Worm (Caenorhabditis elegans) whole organism, midembryonic: Measurements from ENCODE around the gene phlp-2.

ENCODE experiments used
- T22C8.4 ChIP-seq: fragments of 200-800 bp; sonication (Bioruptor generic); IDR thresholded peaks from 2 replicates; pipeline ENCODE4 v1.3.6; 2022; ENCODE audit warnings: missing genetic modification characterization, missing compliant biosample characterization
- cog-1 ChIP-seq: sonication (generic microtip); optimal IDR thresholded peaks from 2 replicates; lab custom pipeline; 2016; ENCODE audit warnings: missing genetic modification characterization, missing compliant biosample characterization
- flt-1 ChIP-seq: fragments of 200-800 bp; sonication (Bioruptor generic); IDR thresholded peaks from 2 replicates; pipeline ENCODE4 v1.3.6; 2022; ENCODE audit warnings: missing genetic modification characterization, missing compliant biosample characterization
- klf-2 ChIP-seq: fragments of 200-800 bp; sonication (Bioruptor generic); conservative IDR thresholded peaks from 2 replicates; pipeline ENCODE4 v1.3.6; 2022; ENCODE audit warnings: missing genetic modification reagents, missing genetic modification characterization, missing compliant biosample characterization
- med-1 ChIP-seq: sonication (generic microtip); optimal IDR thresholded peaks from 2 replicates; lab custom pipeline; 2017; ENCODE audit warnings: missing genetic modification characterization, mild to moderate bottlenecking, missing compliant biosample characterization, antibody characterized with exemption, missing genetic modification reagents; ENCODE audit not compliant: insufficient read depth
- ref-1 ChIP-seq: fragments of 200-800 bp; sonication (Bioruptor generic); conservative IDR thresholded peaks from 2 replicates; pipeline ENCODE4 v1.3.6; 2022; ENCODE audit warnings: missing genetic modification reagents, missing genetic modification characterization, missing compliant biosample characterization
- tab-1 ChIP-seq: fragments of 200-800 bp; sonication (Bioruptor generic); IDR thresholded peaks from 2 replicates; pipeline ENCODE4 v1.3.6; 2022; ENCODE audit warnings: missing genetic modification characterization, missing compliant biosample characterization
- ztf-23 ChIP-seq: fragments of 200-800 bp; sonication (Bioruptor generic); IDR thresholded peaks from 2 replicates; pipeline ENCODE4 v1.3.6; 2022; ENCODE audit warnings: missing genetic modification reagents, missing genetic modification characterization, missing compliant biosample characterization
- ztf-29 ChIP-seq: fragments of 200-800 bp; sonication (Bioruptor generic); IDR thresholded peaks from 2 replicates; pipeline ENCODE4 v1.3.6; 2022; ENCODE audit warnings: missing genetic modification reagents, missing genetic modification characterization, missing compliant biosample characterization

ce11 chrIII:4196988-4197384 lies 12.3 kb upstream of the phlp-2 start, which contains the start of gene asd-1:
- TF ChIP-seq ztf-23 (GFP tag; lab: Robert Waterston, UW): no peak
- TF ChIP-seq ztf-29 (GFP tag; lab: Robert Waterston, UW): no peak
- TF ChIP-seq cog-1: no peak
- no peak for TF ChIP-seq flt-1 (GFP tag; lab: Robert Waterston, UW)
- TF ChIP-seq med-1: no peak
- TF ChIP-seq tab-1 (GFP tag; lab: Robert Waterston, UW): no peak
- TF ChIP-seq klf-2 (GFP tag; lab: Robert Waterston, UW): no peak
- no peak for TF ChIP-seq ref-1
- TF ChIP-seq T22C8.4: no peak
